Fruit fly (Drosophila melanogaster) whole organism, pupa: ENCODE measurements around the gene CG4438.
A peak's percentile ranks its signal among the peaks of the same experiment; 100 is the strongest.

Experiments used
- CG10348 ChIP-seq: fragments of 200-800 bp; sonication (Bioruptor generic); IDR thresholded peaks from 2 replicates; pipeline ENCODE4 v1.3.6; 2022; ENCODE audit warnings: missing biosample characterization, missing genetic modification characterization
- CG12605 ChIP-seq: fragments of 200-800 bp; sonication (Bioruptor generic); IDR thresholded peaks from 2 replicates; pipeline ENCODE4 v1.3.6; 2022; ENCODE audit warnings: missing biosample characterization, missing genetic modification characterization
- CG13204 ChIP-seq: fragments of 200-800 bp; sonication (Bioruptor generic); optimal IDR thresholded peaks from 2 replicates; lab custom pipeline; 2018; ENCODE audit warnings: missing biosample characterization, mild to moderate bottlenecking, missing genetic modification characterization, moderate library complexity
- CG14655 ChIP-seq: fragments of 200-800 bp; sonication (Bioruptor generic); optimal IDR thresholded peaks from 3 replicates; lab custom pipeline; 2017; ENCODE audit warnings: mild to moderate bottlenecking, missing biosample characterization, missing genetic modification reagents, missing genetic modification characterization
- CG15710 ChIP-seq: fragments of 200-800 bp; sonication (Bioruptor generic); optimal IDR thresholded peaks from 2 replicates; lab custom pipeline; 2018; ENCODE audit warnings: missing biosample characterization, mild to moderate bottlenecking, missing genetic modification characterization, moderate library complexity
- CG17806 ChIP-seq: fragments of 200-800 bp; sonication (Bioruptor generic); optimal IDR thresholded peaks from 2 replicates; lab custom pipeline; 2018; ENCODE audit warnings: missing biosample characterization, mild to moderate bottlenecking, missing genetic modification characterization, moderate library complexity
- CG32121 ChIP-seq: fragments of 200-800 bp; sonication (Bioruptor generic); IDR thresholded peaks from 2 replicates; pipeline ENCODE4 v1.3.6; 2022; ENCODE audit warnings: missing biosample characterization, missing genetic modification characterization
- CG34367 ChIP-seq: fragments of 200-800 bp; sonication (Bioruptor generic); optimal IDR thresholded peaks from 2 replicates; lab custom pipeline; 2018; ENCODE audit warnings: missing biosample characterization, mild to moderate bottlenecking, missing genetic modification characterization
- CG4496 ChIP-seq: fragments of 200-800 bp; sonication (Bioruptor generic); IDR thresholded peaks from 3 replicates; pipeline ENCODE4 v1.3.6; 2022; ENCODE audit warnings: missing biosample characterization, missing genetic modification characterization
- CG8159 ChIP-seq: fragments of 200-800 bp; sonication (Bioruptor generic); optimal IDR thresholded peaks from 3 replicates; lab custom pipeline; 2018; ENCODE audit warnings: missing biosample characterization, mild to moderate bottlenecking, missing genetic modification characterization, moderate library complexity
- CG8301 ChIP-seq: fragments of 200-800 bp; sonication (Bioruptor generic); optimal IDR thresholded peaks from 2 replicates; lab custom pipeline; 2018; ENCODE audit warnings: missing biosample characterization, mild to moderate bottlenecking, missing genetic modification characterization
- CG9948 ChIP-seq: fragments of 200-800 bp; sonication (Bioruptor generic); optimal IDR thresholded peaks from 2 replicates; lab custom pipeline; 2018; ENCODE audit warnings: missing biosample characterization, mild to moderate bottlenecking, missing genetic modification characterization, moderate library complexity
- D1 ChIP-seq: fragments of 200-800 bp; sonication (Bioruptor generic); optimal IDR thresholded peaks from 2 replicates; lab custom pipeline; 2018; ENCODE audit warnings: missing biosample characterization, mild to moderate bottlenecking, missing genetic modification characterization, moderate library complexity
- EcR ChIP-seq: fragments of 200-800 bp; sonication (Bioruptor generic); optimal IDR thresholded peaks from 3 replicates; lab custom pipeline; 2019; ENCODE audit warnings: missing biosample characterization, missing genetic modification characterization, mild to moderate bottlenecking, moderate library complexity, missing genetic modification reagents
- Ets98B ChIP-seq: fragments of 200-800 bp; sonication (Bioruptor generic); IDR thresholded peaks from 2 replicates; pipeline ENCODE4 v1.3.6; 2022; ENCODE audit warnings: missing biosample characterization, missing genetic modification characterization
- Pif1A ChIP-seq: fragments of 200-800 bp; sonication (Bioruptor generic); optimal IDR thresholded peaks from 3 replicates; lab custom pipeline; 2016; ENCODE audit warnings: missing biosample characterization, missing genetic modification characterization
- Pif1B ChIP-seq: fragments of 200-800 bp; sonication (Bioruptor generic); optimal IDR thresholded peaks from 3 replicates; lab custom pipeline; 2016; ENCODE audit warnings: missing biosample characterization, missing genetic modification characterization
- Snoo ChIP-seq: fragments of 200-800 bp; sonication (Bioruptor generic); optimal IDR thresholded peaks from 3 replicates; lab custom pipeline; 2017; ENCODE audit warnings: missing biosample characterization, mild to moderate bottlenecking, missing genetic modification characterization, inconsistent platforms
- fd96Ca ChIP-seq: fragments of 200-800 bp; sonication (Bioruptor generic); IDR thresholded peaks from 3 replicates; pipeline ENCODE4 v1.3.6; 2022; ENCODE audit warnings: missing biosample characterization, missing genetic modification characterization
- gl ChIP-seq: fragments of 200-800 bp; sonication (Bioruptor generic); optimal IDR thresholded peaks from 2 replicates; lab custom pipeline; 2018; ENCODE audit warnings: missing biosample characterization, mild to moderate bottlenecking, missing genetic modification characterization
- rn ChIP-seq: fragments of 200-800 bp; sonication (Bioruptor generic); IDR thresholded peaks from 2 replicates; pipeline ENCODE4 v1.3.6; 2022; ENCODE audit warnings: missing biosample characterization, missing genetic modification characterization

The CG4438 gene

dm6 chr2L:9426534-9426933 lies 28.7 kb upstream of the CG4438 start, which contains the start of gene Fbp2:
Gene Fbp2 (plus strand): TSS chr2L:9426784.
- TF ChIP-seq CG13204 (no peak), CG14655 (GFP tag; lab: Kevin White, UChicago) (no peak), CG15710 (no peak), CG32121 (no peak), CG9948 (tag; lab: Kevin White, UChicago) (no peak), CG17806 (tag; lab: Kevin White, UChicago) (no peak), Pif1A (GFP tag; lab: Kevin White, UChicago) (no peak), CG12605 (GFP tag; lab: Robert Waterston, UW) (no peak), Pif1B (GFP tag; lab: Kevin White, UChicago) (no peak), CG8301 (tag; lab: Kevin White, UChicago) (no peak), CG10348 (no peak), CG4496 (GFP tag; lab: Robert Waterston, UW) (no peak)

- no peak for TF ChIP-seq CG14655 (GFP tag; lab: Kevin White, UChicago)
- TF ChIP-seq CG10348, result no peak
- TF ChIP-seq Pif1B (GFP tag; lab: Kevin White, UChicago), result no peak
- TF ChIP-seq Pif1A (GFP tag; lab: Kevin White, UChicago), result no peak
- no peak for TF ChIP-seq CG8301 (tag; lab: Kevin White, UChicago)
- TF ChIP-seq gl (tag; lab: Kevin White, UChicago), result no peak
- TF ChIP-seq, all 21 proteins: peak for 0
Measured at dm6 chr2L:9424193-9424592, 26.4 kb upstream of the CG4438 start.

dm6 chr2L:9421312-9421711 lies 23.5 kb upstream of the CG4438 start:
- TF ChIP-seq CG4496 (GFP tag; lab: Robert Waterston, UW) (no peak), gl (tag; lab: Kevin White, UChicago) (no peak), CG10348 (no peak), CG17806 (tag; lab: Kevin White, UChicago) (no peak), CG12605 (GFP tag; lab: Robert Waterston, UW) (no peak), fd96Ca (GFP tag; lab: Robert Waterston, UW) (no peak), Ets98B (GFP tag; lab: Robert Waterston, UW) (no peak), EcR (GFP tag; lab: Kevin White, UChicago) (no peak), CG8301 (tag; lab: Kevin White, UChicago) (no peak), CG34367 (tag; lab: Kevin White, UChicago) (no peak), Snoo (no peak), CG8159 (no peak), CG9948 (tag; lab: Kevin White, UChicago) (no peak), CG15710 (no peak), rn (GFP tag; lab: Robert Waterston, UW) (no peak), Pif1A (GFP tag; lab: Kevin White, UChicago) (no peak)

- TF ChIP-seq CG12605 (GFP tag; lab: Robert Waterston, UW), result no peak
- TF ChIP-seq CG32121, result no peak
- TF ChIP-seq gl (tag; lab: Kevin White, UChicago), result no peak
- no peak for TF ChIP-seq CG10348
- no peak for TF ChIP-seq CG4496 (GFP tag; lab: Robert Waterston, UW)
- TF ChIP-seq CG14655 (GFP tag; lab: Kevin White, UChicago), result no peak
- no peak for TF ChIP-seq Pif1A (GFP tag; lab: Kevin White, UChicago)
- TF ChIP-seq D1 (tag; lab: Kevin White, UChicago), result no peak
- TF ChIP-seq fd96Ca (GFP tag; lab: Robert Waterston, UW), result no peak
- no peak for TF ChIP-seq Ets98B (GFP tag; lab: Robert Waterston, UW)
- no peak for TF ChIP-seq Pif1B (GFP tag; lab: Kevin White, UChicago)
- TF ChIP-seq EcR (GFP tag; lab: Kevin White, UChicago), result no peak
- TF ChIP-seq rn (GFP tag; lab: Robert Waterston, UW), result no peak
- TF ChIP-seq CG8301 (tag; lab: Kevin White, UChicago), result no peak
- TF ChIP-seq CG8159, result no peak
- no peak for TF ChIP-seq CG34367 (tag; lab: Kevin White, UChicago)
- no peak for TF ChIP-seq CG13204
Measured at dm6 chr2L:9420660-9421059, 22.9 kb upstream of the CG4438 start.

- TF ChIP-seq Pif1B (GFP tag; lab: Kevin White, UChicago) (no peak), CG10348 (no peak), Snoo (no peak), EcR (GFP tag; lab: Kevin White, UChicago) (no peak), Pif1A (GFP tag; lab: Kevin White, UChicago) (no peak), CG14655 (GFP tag; lab: Kevin White, UChicago) (no peak), CG34367 (tag; lab: Kevin White, UChicago) (no peak), CG12605 (GFP tag; lab: Robert Waterston, UW) (no peak), CG8301 (tag; lab: Kevin White, UChicago) (no peak), CG8159 (no peak), D1 (tag; lab: Kevin White, UChicago) (no peak), CG17806 (tag; lab: Kevin White, UChicago) (no peak), CG9948 (tag; lab: Kevin White, UChicago) (no peak), CG4496 (GFP tag; lab: Robert Waterston, UW) (peak; percentile 44; the same call in 1 of the 3 replicates), rn (GFP tag; lab: Robert Waterston, UW) (no peak), gl (tag; lab: Kevin White, UChicago) (no peak), CG15710 (no peak), CG13204 (peak; percentile 49)
Measured at dm6 chr2L:9416244-9416758, 18.5 kb upstream of the CG4438 start, which contains the start of gene Mco1. Gene Mco1 (plus strand): TSS chr2L:9416588.

dm6 chr2L:9415053-9415452 lies 17.3 kb upstream of the CG4438 start, which contains the start of gene Shawl:
Gene Shawl (minus strand): TSS chr2L:9415156.
- TF ChIP-seq Snoo (no peak), CG12605 (GFP tag; lab: Robert Waterston, UW) (no peak), fd96Ca (GFP tag; lab: Robert Waterston, UW) (0 out of 3 replicates have a peak, but pooled peaks have one; percentile 15), Ets98B (GFP tag; lab: Robert Waterston, UW) (no peak)
